Worm (Caenorhabditis elegans): ENCODE data around the gene R09B5.11.
A peak's percentile ranks its signal among the peaks of the same experiment; 100 is the strongest.

The R09B5.11 gene

DNA sequence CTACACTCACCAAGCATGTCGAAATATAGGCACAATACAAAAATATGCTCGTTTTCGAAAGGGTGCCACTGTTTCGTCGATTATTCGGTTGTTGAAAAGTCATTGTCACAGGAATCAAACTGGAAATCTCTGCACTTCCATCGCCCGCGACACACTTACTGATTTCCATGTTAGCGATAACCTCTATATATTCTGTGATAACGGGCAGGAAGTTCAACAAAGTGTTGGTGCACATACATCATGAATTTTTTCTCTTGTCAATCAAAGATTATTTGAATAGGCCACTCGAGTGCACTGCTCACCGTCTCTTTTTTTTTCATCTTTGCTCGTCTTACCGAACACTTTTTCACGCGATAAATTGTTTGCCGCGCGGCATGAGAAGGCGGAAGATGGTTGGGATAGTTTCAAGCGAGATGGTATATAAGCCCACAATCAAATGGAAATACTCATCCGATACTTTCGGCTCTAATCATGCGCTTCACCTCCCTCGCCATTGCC lies 25.6 kb downstream of the R09B5.11 start, which contains the start of the genes fpn-1.2 and pqn-54:
Gene fpn-1.2, minus strand, starts transcription at position 157 of the 498 bp plus-strand sequence.
Gene pqn-54, plus strand, starts transcription at position 448 of the 498 bp plus-strand sequence.
- TF ChIP-seq elt-2 (tag; optimal IDR thresholded peaks at IDR 0.05) (peak; percentile 27), ceh-14 (tag; optimal IDR thresholded peaks at IDR 0.05) (no peak), unc-55 (GFP tag; optimal IDR thresholded peaks at IDR 0.05) (no peak)

DNA sequence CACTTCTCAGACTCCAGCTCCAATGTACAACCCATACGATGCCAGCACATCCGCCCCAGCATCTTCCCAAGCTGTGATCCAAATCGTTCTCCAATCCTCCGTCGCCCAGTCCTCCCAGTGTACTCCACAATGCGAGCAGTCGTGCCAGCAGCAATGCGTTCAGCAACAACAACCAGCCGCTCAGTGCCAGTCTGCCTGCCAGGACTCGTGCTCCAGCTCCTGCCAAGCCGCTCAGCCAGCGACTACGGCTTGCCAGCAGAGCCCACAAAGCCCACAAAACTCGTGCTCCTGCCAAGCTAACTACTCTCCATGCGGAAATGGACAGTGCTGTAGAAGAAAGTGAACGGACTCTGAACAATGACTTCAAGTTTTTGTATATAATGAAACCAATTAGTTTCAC lies 26.9 kb downstream of the R09B5.11 start:
- TF ChIP-seq fkh-10 (GFP tag; optimal IDR thresholded peaks at IDR 0.05) (no peak), elt-4 (tag; optimal IDR thresholded peaks at IDR 0.05) (peak; percentile 48)

DNA sequence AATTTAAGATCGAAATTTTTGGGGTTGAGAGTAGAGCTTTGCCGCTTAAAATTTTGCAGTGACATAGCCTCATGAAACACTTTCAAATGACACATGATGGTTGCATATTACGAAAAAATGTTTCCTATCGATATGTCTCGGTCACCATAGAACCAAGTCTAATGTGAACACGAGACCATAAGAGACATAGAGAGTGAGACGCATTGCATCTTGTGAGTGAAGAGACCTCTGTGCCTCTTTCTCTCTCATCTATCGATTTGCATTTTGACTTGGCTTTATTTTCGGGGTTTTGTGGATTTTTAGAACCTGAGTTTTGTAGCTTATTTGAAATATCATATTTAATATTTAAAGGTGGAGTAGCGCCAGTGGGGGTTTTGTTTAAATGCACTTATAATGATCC lies 27.9 kb downstream of the R09B5.11 start:
- TF ChIP-seq nhr-232 (tag; optimal IDR thresholded peaks at IDR 0.05) (no peak), pha-4 (tag; optimal IDR thresholded peaks at IDR 0.05) (no peak), ceh-2 (tag; optimal IDR thresholded peaks at IDR 0.05) (no peak), pat-9 (tag; optimal IDR thresholded peaks at IDR 0.05) (no peak), ceh-14 (tag; optimal IDR thresholded peaks at IDR 0.05) (no peak), nfya-1 (tag; optimal IDR thresholded peaks at IDR 0.05) (no peak), rnt-1 (tag; optimal IDR thresholded peaks at IDR 0.05) (no peak), pax-1 (tag; optimal IDR thresholded peaks at IDR 0.05) (no peak), Y22D7AL.16 (tag; optimal IDR thresholded peaks at IDR 0.05) (no peak), F13H6.1 (tag; optimal IDR thresholded peaks at IDR 0.05) (no peak), hlh-30 (tag; optimal IDR thresholded peaks at IDR 0.05; ENCODE audit: insufficient read depth) (peak; percentile 90), ceh-48 (tag; optimal IDR thresholded peaks at IDR 0.05) (peak; percentile 66), unc-55 (GFP tag; optimal IDR thresholded peaks at IDR 0.05) (peak; percentile 17), fkh-10 (GFP tag; optimal IDR thresholded peaks at IDR 0.05) (no peak), ceh-19 (GFP tag; optimal IDR thresholded peaks at IDR 0.05) (no peak), odd-2 (tag; optimal IDR thresholded peaks at IDR 0.05) (no peak), fkh-6 (tag; optimal IDR thresholded peaks at IDR 0.05) (no peak), ceh-31 (tag; optimal IDR thresholded peaks at IDR 0.05) (no peak), ceh-22 (tag; optimal IDR thresholded peaks at IDR 0.05) (no peak), C08G9.2 (tag; optimal IDR thresholded peaks at IDR 0.05) (no peak)

DNA sequence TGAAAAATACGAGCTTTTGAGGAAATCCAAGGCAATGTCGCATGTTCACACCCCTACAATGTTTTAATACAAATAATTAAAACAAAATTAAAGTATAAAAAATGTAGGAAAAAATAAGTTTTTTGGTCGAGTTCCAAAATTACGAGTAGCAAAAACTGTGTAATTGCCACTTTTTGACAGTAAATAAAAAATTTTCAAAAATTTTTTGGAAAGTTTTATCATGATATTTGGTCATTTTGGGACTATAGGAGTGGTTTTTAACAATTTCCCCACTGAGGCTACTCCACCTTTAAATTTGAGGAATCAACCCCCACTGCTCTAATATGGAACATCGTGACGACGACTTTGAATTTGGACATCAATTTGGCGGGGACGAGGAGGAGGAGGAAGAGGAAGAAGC lies 28.4 kb downstream of the R09B5.11 start, which contains the start of gene gid-8:
Gene gid-8, plus strand, starts transcription at position 301 of the 400 bp plus-strand sequence.
- no peak for TF ChIP-seq hlh-15 (tag; optimal IDR thresholded peaks at IDR 0.05)
- TF ChIP-seq odd-2 (tag; optimal IDR thresholded peaks at IDR 0.05), result no peak
- no peak for TF ChIP-seq ztf-16 (tag; optimal IDR thresholded peaks at IDR 0.05)
- no peak for TF ChIP-seq K02D7.2 (tag; optimal IDR thresholded peaks at IDR 0.05)
- no peak for TF ChIP-seq ceh-30 (tag; optimal IDR thresholded peaks at IDR 0.05)
- TF ChIP-seq nhr-11 (tag; optimal IDR thresholded peaks at IDR 0.05), result no peak
- TF ChIP-seq zip-5 (tag; optimal IDR thresholded peaks at IDR 0.05), result no peak
- no peak for TF ChIP-seq ceh-48 (tag; optimal IDR thresholded peaks at IDR 0.05)
- TF ChIP-seq K09A11.1 (tag; optimal IDR thresholded peaks at IDR 0.05; ENCODE audit: insufficient read depth), result no peak
- TF ChIP-seq C38D4.7 (GFP tag; optimal IDR thresholded peaks at IDR 0.05), result no peak
- TF ChIP-seq nfya-1 (tag; optimal IDR thresholded peaks at IDR 0.05), result no peak
- TF ChIP-seq pha-2 (tag; optimal IDR thresholded peaks at IDR 0.05), result no peak
- TF ChIP-seq unc-3 (GFP tag; conservative IDR thresholded peaks at IDR 0.05), result no peak
- no peak for TF ChIP-seq unc-3 (tag; optimal IDR thresholded peaks at IDR 0.05)

DNA sequence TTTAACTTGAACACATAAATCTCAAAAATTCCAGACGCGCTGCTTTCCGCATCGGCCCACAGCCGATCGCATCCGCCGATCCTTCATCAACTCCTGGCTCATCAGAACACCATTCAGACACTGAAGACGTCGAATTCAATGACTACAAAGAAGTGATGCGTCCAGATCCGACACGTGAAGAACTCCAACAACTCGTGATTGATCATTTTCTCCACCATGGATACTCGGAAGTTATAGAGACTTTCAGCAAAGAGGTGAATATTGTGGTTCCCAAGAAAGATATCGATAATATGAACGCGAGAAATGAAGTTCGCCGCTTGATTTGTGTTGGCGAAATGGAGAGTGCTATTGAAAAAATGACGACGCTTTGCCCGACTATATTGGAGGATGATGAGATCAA lies 29.9 kb downstream of the R09B5.11 start:
- TF ChIP-seq elt-4 (tag; optimal IDR thresholded peaks at IDR 0.05) (no peak), ttx-3 (tag; optimal IDR thresholded peaks at IDR 0.05) (no peak), odd-2 (tag; optimal IDR thresholded peaks at IDR 0.05) (no peak), pag-3 (tag; optimal IDR thresholded peaks at IDR 0.05; ENCODE audit: borderline replicate concordance) (no peak), elt-2 (tag; optimal IDR thresholded peaks at IDR 0.05) (no peak), ahr-1 (tag; optimal IDR thresholded peaks at IDR 0.05) (no peak), ref-2 (tag; optimal IDR thresholded peaks at IDR 0.05) (no peak), Y22D7AL.16 (tag; optimal IDR thresholded peaks at IDR 0.05) (no peak), unc-42 (tag; optimal IDR thresholded peaks at IDR 0.05) (no peak)
